Fruit fly (Drosophila melanogaster) whole organism, embryonic: ENCODE measurements around the gene CG5386.

Source experiments
- Atf6 ChIP-seq: fragments of 200-800 bp; sonication (Bioruptor generic); IDR thresholded peaks from 2 replicates; pipeline ENCODE4 v1.3.6; 2022; ENCODE audit warnings: missing biosample characterization, missing genetic modification characterization
- CG1024 ChIP-seq: fragments of 200-800 bp; sonication (Bioruptor generic); IDR thresholded peaks from 2 replicates; pipeline ENCODE4 v1.3.6; 2022; ENCODE audit warnings: missing biosample characterization, missing genetic modification characterization
- CG12236 ChIP-seq: fragments of 200-800 bp; sonication (Bioruptor generic); optimal IDR thresholded peaks from 2 replicates; lab custom pipeline; 2016; ENCODE audit warnings: missing biosample characterization, missing genetic modification characterization
- CG13424 ChIP-seq: fragments of 200-800 bp; sonication (Bioruptor generic); optimal IDR thresholded peaks from 2 replicates; lab custom pipeline; 2019; ENCODE audit warnings: missing biosample characterization, mild to moderate bottlenecking, missing genetic modification characterization, moderate library complexity
- CG14965 ChIP-seq: fragments of 200-800 bp; sonication (Bioruptor generic); optimal IDR thresholded peaks from 2 replicates; lab custom pipeline; 2016; ENCODE audit warnings: missing biosample characterization, missing genetic modification characterization, borderline replicate concordance
- CG1602 ChIP-seq: fragments of 200-800 bp; sonication (Bioruptor generic); optimal IDR thresholded peaks from 3 replicates; lab custom pipeline; 2016; ENCODE audit warnings: missing biosample characterization, missing genetic modification characterization
- CG16813 ChIP-seq: fragments of 200-800 bp; sonication (Bioruptor generic); IDR thresholded peaks from 3 replicates; pipeline ENCODE4 v1.3.6; 2022; ENCODE audit warnings: missing biosample characterization, missing genetic modification characterization; ENCODE audit not compliant: partially characterized antibody
- CG17359 ChIP-seq: fragments of 200-800 bp; sonication (Bioruptor generic); optimal IDR thresholded peaks from 3 replicates; lab custom pipeline; 2018; ENCODE audit warnings: missing biosample characterization, mild to moderate bottlenecking, missing genetic modification characterization, moderate library complexity
- CG18262 ChIP-seq: fragments of 200-800 bp; optimal IDR thresholded peaks from 3 replicates; lab custom pipeline; 2019; ENCODE audit warnings: missing biosample characterization, mild to moderate bottlenecking, missing genetic modification characterization, moderate library complexity
- CG1832 ChIP-seq: fragments of 200-800 bp; sonication (Bioruptor generic); optimal IDR thresholded peaks from 2 replicates; lab custom pipeline; 2017; ENCODE audit warnings: missing biosample characterization, mild to moderate bottlenecking, missing genetic modification characterization, inconsistent platforms
- CG2875 ChIP-seq: fragments of 200-800 bp; sonication (Bioruptor generic); optimal IDR thresholded peaks from 2 replicates; lab custom pipeline; 2017; ENCODE audit warnings: missing biosample characterization, mild to moderate bottlenecking, missing genetic modification characterization, missing genetic modification reagents
- CG34422 ChIP-seq: fragments of 200-800 bp; sonication (Bioruptor generic); IDR thresholded peaks from 3 replicates; pipeline ENCODE4 v1.3.6; 2022; ENCODE audit warnings: missing biosample characterization, missing genetic modification characterization
- CG42726 ChIP-seq: fragments of 200-800 bp; sonication (Bioruptor generic); IDR thresholded peaks from 2 replicates; pipeline ENCODE4 v1.3.6; 2022; ENCODE audit warnings: missing biosample characterization, missing genetic modification characterization; ENCODE audit not compliant: partially characterized antibody
- CG5245 ChIP-seq: fragments of 200-800 bp; sonication (Bioruptor generic); optimal IDR thresholded peaks from 3 replicates; lab custom pipeline; 2016; ENCODE audit warnings: missing biosample characterization, missing genetic modification characterization
- CG6654 ChIP-seq: fragments of 200-800 bp; sonication (Bioruptor generic); optimal IDR thresholded peaks from 2 replicates; lab custom pipeline; 2017; ENCODE audit warnings: missing biosample characterization, mild to moderate bottlenecking, missing genetic modification characterization
- CG6765 ChIP-seq: fragments of 200-800 bp; sonication (Bioruptor generic); optimal IDR thresholded peaks from 3 replicates; lab custom pipeline; 2017; ENCODE audit warnings: missing biosample characterization, mild to moderate bottlenecking, missing genetic modification characterization
- CG6791 ChIP-seq: fragments of 200-800 bp; sonication (Bioruptor generic); IDR thresholded peaks from 3 replicates; pipeline ENCODE4 v1.3.6; 2022; ENCODE audit warnings: missing biosample characterization, missing genetic modification characterization; ENCODE audit not compliant: partially characterized antibody
- CG6813 ChIP-seq: fragments of 200-800 bp; sonication (Bioruptor generic); optimal IDR thresholded peaks from 2 replicates; lab custom pipeline; 2017; ENCODE audit warnings: missing biosample characterization, missing genetic modification characterization, mild to moderate bottlenecking, moderate library complexity, missing genetic modification reagents
- CG9215 ChIP-seq: fragments of 200-800 bp; sonication (Bioruptor generic); IDR thresholded peaks from 2 replicates; pipeline ENCODE4 v1.3.6; 2022; ENCODE audit warnings: missing biosample characterization, missing genetic modification characterization
- Camta ChIP-seq: fragments of 200-800 bp; sonication (Bioruptor generic); optimal IDR thresholded peaks from 2 replicates; lab custom pipeline; 2016; ENCODE audit warnings: missing biosample characterization, missing genetic modification characterization
- Deaf1 ChIP-seq: fragments of 200-800 bp; optimal IDR thresholded peaks from 3 replicates; lab custom pipeline; 2019; ENCODE audit warnings: missing biosample characterization, mild to moderate bottlenecking, missing genetic modification characterization, moderate library complexity
- Dek ChIP-seq: fragments of 200-800 bp; sonication (Bioruptor generic); optimal IDR thresholded peaks from 3 replicates; lab custom pipeline; 2019; ENCODE audit warnings: missing biosample characterization, mild to moderate bottlenecking, missing genetic modification characterization, moderate library complexity
- Dip3 ChIP-seq: fragments of 200-800 bp; sonication (Bioruptor generic); optimal IDR thresholded peaks from 3 replicates; lab custom pipeline; 2016; ENCODE audit warnings: missing biosample characterization, missing genetic modification characterization
- Ets65A ChIP-seq: fragments of 200-800 bp; sonication (Bioruptor generic); peaks from one replicate; lab custom pipeline; 2016; ENCODE audit warnings: missing biosample characterization, missing genetic modification characterization
- Fer2 ChIP-seq: fragments of 200-800 bp; sonication (Bioruptor generic); optimal IDR thresholded peaks from 2 replicates; lab custom pipeline; 2018; ENCODE audit warnings: missing biosample characterization, mild to moderate bottlenecking, missing genetic modification characterization, moderate library complexity
- HLH3B ChIP-seq: fragments of 200-800 bp; sonication (Bioruptor generic); IDR thresholded peaks from 2 replicates; pipeline ENCODE4 v1.3.6; 2022; ENCODE audit warnings: missing biosample characterization, missing genetic modification characterization
- Hmx ChIP-seq: fragments of 200-800 bp; sonication (Bioruptor generic); optimal IDR thresholded peaks from 2 replicates; lab custom pipeline; 2016; ENCODE audit warnings: missing biosample characterization, missing genetic modification characterization
- Hr39 ChIP-seq: fragments of >200 bp; optimal IDR thresholded peaks from 2 replicates; lab custom pipeline; 2017
- Mad ChIP-seq: fragments of 200-800 bp; sonication (Bioruptor generic); optimal IDR thresholded peaks from 2 replicates; lab custom pipeline; 2016; ENCODE audit warnings: missing biosample characterization, missing genetic modification characterization
- Med ChIP-seq: fragments of 200-800 bp; sonication (Bioruptor generic); peaks from one replicate; lab custom pipeline; 2016; ENCODE audit warnings: missing biosample characterization, missing genetic modification characterization, mild to moderate bottlenecking, inconsistent platforms, moderate library complexity
- Neu2 ChIP-seq: fragments of 200-800 bp; sonication (Bioruptor generic); optimal IDR thresholded peaks from 3 replicates; lab custom pipeline; 2016; ENCODE audit warnings: missing biosample characterization, missing genetic modification characterization, borderline replicate concordance
- Ssrp ChIP-seq: fragments of 200-800 bp; sonication (Bioruptor generic); optimal IDR thresholded peaks from 2 replicates; lab custom pipeline; 2018; ENCODE audit warnings: missing biosample characterization, mild to moderate bottlenecking, missing genetic modification characterization, moderate library complexity
- ac ChIP-seq: fragments of 200-800 bp; sonication (Bioruptor generic); optimal IDR thresholded peaks from 3 replicates; lab custom pipeline; 2017; ENCODE audit warnings: missing biosample characterization, mild to moderate bottlenecking, missing genetic modification characterization
- bbx ChIP-seq: fragments of 200-800 bp; sonication (Bioruptor generic); IDR thresholded peaks from 2 replicates; pipeline ENCODE4 v1.3.6; 2022; ENCODE audit warnings: missing biosample characterization, missing genetic modification characterization; ENCODE audit not compliant: partially characterized antibody
- cas ChIP-seq: fragments of 200-800 bp; sonication (Bioruptor generic); IDR thresholded peaks from 2 replicates; pipeline ENCODE4 v1.3.6; 2022; ENCODE audit warnings: missing biosample characterization, missing genetic modification characterization
- dmrt11E ChIP-seq: fragments of 200-800 bp; sonication (Bioruptor generic); optimal IDR thresholded peaks from 3 replicates; lab custom pipeline; 2018; ENCODE audit warnings: missing biosample characterization, mild to moderate bottlenecking, missing genetic modification characterization, moderate library complexity
- ems ChIP-seq: fragments of 200-800 bp; sonication (Bioruptor generic); optimal IDR thresholded peaks from 3 replicates; lab custom pipeline; 2016; ENCODE audit warnings: missing biosample characterization, missing genetic modification characterization
- fd96Cb ChIP-seq: fragments of 200-800 bp; sonication (Bioruptor generic); optimal IDR thresholded peaks from 2 replicates; lab custom pipeline; 2018; ENCODE audit warnings: missing biosample characterization, mild to moderate bottlenecking, missing genetic modification characterization, moderate library complexity
- jing ChIP-seq: fragments of 200-800 bp; sonication (Bioruptor generic); optimal IDR thresholded peaks from 2 replicates; lab custom pipeline; 2018; ENCODE audit warnings: missing biosample characterization, mild to moderate bottlenecking, missing genetic modification characterization
- nmo ChIP-seq: fragments of 200-800 bp; sonication (Bioruptor generic); optimal IDR thresholded peaks from 2 replicates; lab custom pipeline; 2018; ENCODE audit warnings: missing biosample characterization, mild to moderate bottlenecking, missing genetic modification characterization, moderate library complexity
- odd ChIP-seq: fragments of 200-800 bp; sonication (Bioruptor generic); optimal IDR thresholded peaks from 2 replicates; lab custom pipeline; 2017; ENCODE audit warnings: missing biosample characterization, mild to moderate bottlenecking, missing genetic modification characterization
- pzg ChIP-seq: fragments of 200-800 bp; sonication (Bioruptor generic); optimal IDR thresholded peaks from 3 replicates; lab custom pipeline; 2018; ENCODE audit warnings: missing biosample characterization, mild to moderate bottlenecking, missing genetic modification characterization, moderate library complexity
- so ChIP-seq: fragments of 200-800 bp; sonication (Bioruptor generic); IDR thresholded peaks from 3 replicates; pipeline ENCODE4 v1.3.6; 2022; ENCODE audit warnings: missing biosample characterization, missing genetic modification characterization
- stc ChIP-seq: fragments of 200-800 bp; sonication (Bioruptor generic); IDR thresholded peaks from 2 replicates; pipeline ENCODE4 v1.3.6; 2022; ENCODE audit warnings: missing biosample characterization, missing genetic modification characterization
- toy ChIP-seq: fragments of 200-800 bp; sonication (Bioruptor generic); IDR thresholded peaks from 2 replicates; pipeline ENCODE4 v1.3.6; 2022; ENCODE audit warnings: missing biosample characterization, missing genetic modification characterization
- ttk ChIP-seq: fragments of 200-800 bp; sonication (Bioruptor generic); IDR thresholded peaks from 2 replicates; pipeline ENCODE4 v2.1.2; 2022; ENCODE audit warnings: missing biosample characterization, missing genetic modification characterization
- vvl ChIP-seq: fragments of 200-800 bp; sonication (Bioruptor generic); IDR thresholded peaks from 2 replicates; pipeline ENCODE4 v1.3.6; 2022; ENCODE audit warnings: missing biosample characterization, missing genetic modification characterization
- wdn ChIP-seq: fragments of 200-800 bp; sonication (Bioruptor generic); IDR thresholded peaks from 2 replicates; pipeline ENCODE4 v1.3.6; 2022; ENCODE audit warnings: missing biosample characterization, missing genetic modification characterization
- wek ChIP-seq: fragments of 200-800 bp; sonication (Bioruptor generic); optimal IDR thresholded peaks from 3 replicates; lab custom pipeline; 2018; ENCODE audit warnings: missing biosample characterization, mild to moderate bottlenecking, missing genetic modification characterization, moderate library complexity

The CG5386 gene

dm6 chr3R:22362218-22362907, 20.3 kb upstream of the CG5386 start, which contains the start of the genes JMJD6, CG7071 and Muted:
Gene JMJD6, minus strand, starts transcription at chr3R:22362371.
Gene CG7071, plus strand, starts transcription at chr3R:22362620.
Gene Muted, plus strand, starts transcription at chr3R:22362620.
- peak; percentile 92 for TF ChIP-seq Fer2
- peak; percentile 96 for TF ChIP-seq CG13424 (tag; lab: Kevin White, UChicago)
- peak; percentile 76 for TF ChIP-seq odd (GFP tag; lab: Kevin White, UChicago)
- TF ChIP-seq Neu2 (GFP tag; lab: Kevin White, UChicago): no peak
- TF ChIP-seq CG1602 (GFP tag; lab: Kevin White, UChicago): peak; percentile 93
- TF ChIP-seq wdn (GFP tag; lab: Robert Waterston, UW): peak; percentile 84
- TF ChIP-seq Mad (GFP tag; lab: Kevin White, UChicago): peak; percentile 83
- TF ChIP-seq CG14965 (GFP tag; lab: Kevin White, UChicago): no peak
- TF ChIP-seq jing (GFP tag; lab: Kevin White, UChicago): peak; percentile 69
- peak; percentile 91 for TF ChIP-seq ttk (GFP tag; lab: Robert Waterston, UW)
- TF ChIP-seq dmrt11E (tag; lab: Kevin White, UChicago): peak; percentile 86
- peak; percentile 92 for TF ChIP-seq CG9215 (GFP tag; lab: Robert Waterston, UW)
- peak; percentile 76 for TF ChIP-seq CG18262 (tag; lab: Kevin White, UChicago)
- TF ChIP-seq CG5245 (GFP tag; lab: Kevin White, UChicago): peak; percentile 84
- peak; percentile 57 for TF ChIP-seq CG12236 (GFP tag; lab: Kevin White, UChicago)
- TF ChIP-seq Dip3 (GFP tag; lab: Kevin White, UChicago): peak; percentile 91
- peak; percentile 87 for TF ChIP-seq cas
- peak; percentile 94 for TF ChIP-seq vvl (GFP tag; lab: Robert Waterston, UW)
- TF ChIP-seq toy: peak; percentile 42; the same call in 1 of the 2 replicates
- TF ChIP-seq CG16813 (GFP tag; lab: Robert Waterston, UW): peak; percentile 74
- peak; percentile 55 for TF ChIP-seq Deaf1 (tag; lab: Kevin White, UChicago)
- peak; percentile 72 for TF ChIP-seq CG2875
- TF ChIP-seq HLH3B: peak; percentile 92
- peak; percentile 88 for TF ChIP-seq nmo (GFP tag; lab: Kevin White, UChicago)
- TF ChIP-seq Ssrp: peak; percentile 88
- peak; percentile 63; the same call in 1 of the 2 replicates for TF ChIP-seq bbx (GFP tag; lab: Robert Waterston, UW)
- TF ChIP-seq CG17359 (tag; lab: Kevin White, UChicago): peak; percentile 90
- peak; percentile 67; the same call in 2 of the 3 replicates for TF ChIP-seq CG6791 (GFP tag; lab: Robert Waterston, UW)
- TF ChIP-seq CG6765: peak; percentile 81
- TF ChIP-seq Dek (tag; lab: Kevin White, UChicago): peak; percentile 91
- no peak for TF ChIP-seq Hr39
- TF ChIP-seq stc (GFP tag; lab: Robert Waterston, UW): peak; percentile 79; the same call in 1 of the 2 replicates
- TF ChIP-seq Hmx (GFP tag; lab: Kevin White, UChicago): peak; percentile 73
- peak; percentile 79 for TF ChIP-seq pzg (GFP tag; lab: Kevin White, UChicago)
- peak; percentile 66; the same call in 1 of the 2 replicates for TF ChIP-seq CG42726 (GFP tag; lab: Robert Waterston, UW)
- TF ChIP-seq Atf6 (GFP tag; lab: Robert Waterston, UW): peak; percentile 90
- TF ChIP-seq Camta: peak; percentile 88
- TF ChIP-seq fd96Cb (tag; lab: Kevin White, UChicago): peak; percentile 79
- peak; percentile 90 for TF ChIP-seq so (GFP tag; lab: Robert Waterston, UW)
- TF ChIP-seq Med: peak; percentile 98
- TF ChIP-seq CG1832 (GFP tag; lab: Kevin White, UChicago): no peak
- TF ChIP-seq CG34422 (GFP tag; lab: Robert Waterston, UW): peak; percentile 93
- peak; percentile 89 for TF ChIP-seq ems (GFP tag; lab: Kevin White, UChicago)
- peak; percentile 32 for TF ChIP-seq CG6813 (GFP tag; lab: Kevin White, UChicago)
- peak; percentile 83 for TF ChIP-seq CG1024 (GFP tag; lab: Robert Waterston, UW)
- TF ChIP-seq wek (GFP tag; lab: Kevin White, UChicago): no peak
- peak; percentile 52 for TF ChIP-seq ac (GFP tag; lab: Kevin White, UChicago)
- peak; percentile 64 for TF ChIP-seq CG6654 (GFP tag; lab: Kevin White, UChicago)
- TF ChIP-seq Ets65A (GFP tag; lab: Kevin White, UChicago): peak; percentile 98
